Worm (Caenorhabditis elegans) whole organism, L3 larva: ENCODE data around the gene F14D2.19.

Source experiments
- ZK546.5 ChIP-seq: sonication (generic microtip); optimal IDR thresholded peaks from 2 replicates; lab custom pipeline; 2017; ENCODE audit warnings: missing biosample characterization, missing genetic modification characterization
- ama-1 ChIP-seq: fragments of 150-350 bp; optimal IDR thresholded peaks from 2 replicates; lab custom pipeline; 2018
- ceh-16 ChIP-seq: sonication (generic microtip); optimal IDR thresholded peaks from 2 replicates; lab custom pipeline; 2017; ENCODE audit warnings: missing biosample characterization, missing genetic modification characterization
- ceh-28 ChIP-seq: fragments of 150-350 bp; optimal IDR thresholded peaks from 2 replicates; lab custom pipeline; 2014; ENCODE audit warnings: missing biosample characterization, missing genetic modification reagents, missing genetic modification characterization
- ceh-82 ChIP-seq: fragments of 150-350 bp; optimal IDR thresholded peaks from 2 replicates; lab custom pipeline; 2014; ENCODE audit warnings: missing biosample characterization, missing genetic modification characterization
- ceh-9 ChIP-seq: sonication (generic microtip); optimal IDR thresholded peaks from 2 replicates; lab custom pipeline; 2018; ENCODE audit warnings: missing biosample characterization, missing genetic modification characterization
- daf-12 ChIP-seq: fragments of 150-350 bp; optimal IDR thresholded peaks from 2 replicates; lab custom pipeline; 2014; ENCODE audit warnings: missing biosample characterization, missing genetic modification reagents, missing genetic modification characterization
- egl-27 ChIP-seq: sonication (generic microtip); optimal IDR thresholded peaks from 4 replicates; lab custom pipeline; 2017; ENCODE audit warnings: missing biosample characterization, missing genetic modification reagents, missing genetic modification characterization
- egl-5 ChIP-seq: fragments of 150-350 bp; optimal IDR thresholded peaks from 2 replicates; lab custom pipeline; 2017; ENCODE audit warnings: missing biosample characterization, missing genetic modification reagents, missing genetic modification characterization, inconsistent platforms
- elt-1 ChIP-seq: fragments of 150-350 bp; optimal IDR thresholded peaks from 2 replicates; lab custom pipeline; 2014; ENCODE audit warnings: missing biosample characterization, missing genetic modification characterization
- elt-2 ChIP-seq: sonication (generic microtip); optimal IDR thresholded peaks from 2 replicates; lab custom pipeline; 2016; ENCODE audit warnings: missing genetic modification reagents, mild to moderate bottlenecking, missing genetic modification characterization, missing compliant biosample characterization
- elt-3 ChIP-seq, 3 experiments: fragments of 150-350 bp in 1 of 3; sonication (generic microtip) in 2 of 3; optimal IDR thresholded peaks; 2 replicates in 2 of 3; 4 replicates in 1 of 3; lab custom pipeline; 2014 to 2017; ENCODE audit warnings: missing biosample characterization in 3 of 3, missing genetic modification characterization in 3 of 3
- eor-1 ChIP-seq, 2 experiments: fragments of 150-350 bp; optimal IDR thresholded peaks; 2 replicates each; lab custom pipeline; 2014 to 2018; ENCODE audit warnings: missing biosample characterization in 2 of 2, missing genetic modification characterization in 2 of 2
- fkh-10 ChIP-seq: sonication (generic microtip); optimal IDR thresholded peaks from 2 replicates; lab custom pipeline; 2017; ENCODE audit warnings: missing biosample characterization, missing genetic modification reagents, missing genetic modification characterization
- hmg-11 ChIP-seq: sonication (generic microtip); optimal IDR thresholded peaks from 2 replicates; lab custom pipeline; 2016; ENCODE audit warnings: missing genetic modification characterization, missing compliant biosample characterization
- jun-1 ChIP-seq: fragments of 150-350 bp; optimal IDR thresholded peaks from 2 replicates; lab custom pipeline; 2014; ENCODE audit warnings: missing biosample characterization, missing genetic modification reagents, missing genetic modification characterization
- lin-39 ChIP-seq: fragments of 150-350 bp; optimal IDR thresholded peaks from 2 replicates; lab custom pipeline; 2018; ENCODE audit warnings: missing biosample characterization, missing genetic modification reagents, missing genetic modification characterization
- lsy-12 ChIP-seq: sonication (generic microtip); optimal IDR thresholded peaks from 2 replicates; lab custom pipeline; 2016; ENCODE audit warnings: mild to moderate bottlenecking, missing genetic modification characterization, missing compliant biosample characterization
- nfya-1 ChIP-seq: sonication (generic microtip); optimal IDR thresholded peaks from 2 replicates; lab custom pipeline; 2017; ENCODE audit warnings: missing genetic modification characterization, mild to moderate bottlenecking, missing compliant biosample characterization, antibody characterized with exemption, moderate library complexity; ENCODE audit not compliant: insufficient read depth
- nhr-12 ChIP-seq: fragments of 150-350 bp; optimal IDR thresholded peaks from 2 replicates; lab custom pipeline; 2014; ENCODE audit warnings: missing biosample characterization, missing genetic modification characterization
- nhr-237 ChIP-seq: fragments of 150-350 bp; optimal IDR thresholded peaks from 2 replicates; lab custom pipeline; 2014; ENCODE audit warnings: missing biosample characterization, missing genetic modification characterization
- nhr-28 ChIP-seq: fragments of 150-350 bp; optimal IDR thresholded peaks from 2 replicates; lab custom pipeline; 2014; ENCODE audit warnings: missing biosample characterization, missing genetic modification characterization
- nhr-67 ChIP-seq: fragments of 150-350 bp; optimal IDR thresholded peaks from 2 replicates; lab custom pipeline; 2014; ENCODE audit warnings: missing biosample characterization, missing genetic modification characterization
- nhr-76 ChIP-seq: fragments of 150-350 bp; sonication (generic microtip); optimal IDR thresholded peaks from 5 replicates; lab custom pipeline; 2014; ENCODE audit warnings: missing biosample characterization, missing genetic modification characterization
- pha-4 ChIP-seq: fragments of 150-350 bp; optimal IDR thresholded peaks from 2 replicates; lab custom pipeline; 2014; ENCODE audit warnings: missing biosample characterization, missing genetic modification reagents, missing genetic modification characterization
- sea-2 ChIP-seq: fragments of 150-350 bp; sonication (generic microtip); optimal IDR thresholded peaks from 4 replicates; lab custom pipeline; 2014; ENCODE audit warnings: missing biosample characterization, missing genetic modification reagents, missing genetic modification characterization
- skn-1 ChIP-seq: fragments of 150-350 bp; optimal IDR thresholded peaks from 2 replicates; lab custom pipeline; 2014; ENCODE audit warnings: missing biosample characterization, missing genetic modification characterization
- snpc-4 ChIP-seq: fragments of 150-350 bp; optimal IDR thresholded peaks from 2 replicates; lab custom pipeline; 2014; ENCODE audit warnings: missing biosample characterization, missing genetic modification characterization
- tbx-2 ChIP-seq: sonication (generic microtip); optimal IDR thresholded peaks from 2 replicates; lab custom pipeline; 2016; ENCODE audit warnings: mild to moderate bottlenecking, missing genetic modification characterization, missing compliant biosample characterization
- unc-39 ChIP-seq: sonication (generic microtip); optimal IDR thresholded peaks from 4 replicates; lab custom pipeline; 2017; ENCODE audit warnings: missing biosample characterization, missing genetic modification characterization
- unc-62 ChIP-seq: fragments of 150-350 bp; sonication (generic microtip); optimal IDR thresholded peaks from 4 replicates; lab custom pipeline; 2014; ENCODE audit warnings: missing biosample characterization, missing genetic modification reagents, missing genetic modification characterization
- zag-1 ChIP-seq: fragments of 150-350 bp; optimal IDR thresholded peaks from 2 replicates; lab custom pipeline; 2014; ENCODE audit warnings: missing biosample characterization, missing genetic modification characterization
- ztf-4 ChIP-seq: fragments of 150-350 bp; optimal IDR thresholded peaks from 2 replicates; lab custom pipeline; 2014; ENCODE audit warnings: missing biosample characterization, missing genetic modification characterization

Gene F14D2.19

DNA sequence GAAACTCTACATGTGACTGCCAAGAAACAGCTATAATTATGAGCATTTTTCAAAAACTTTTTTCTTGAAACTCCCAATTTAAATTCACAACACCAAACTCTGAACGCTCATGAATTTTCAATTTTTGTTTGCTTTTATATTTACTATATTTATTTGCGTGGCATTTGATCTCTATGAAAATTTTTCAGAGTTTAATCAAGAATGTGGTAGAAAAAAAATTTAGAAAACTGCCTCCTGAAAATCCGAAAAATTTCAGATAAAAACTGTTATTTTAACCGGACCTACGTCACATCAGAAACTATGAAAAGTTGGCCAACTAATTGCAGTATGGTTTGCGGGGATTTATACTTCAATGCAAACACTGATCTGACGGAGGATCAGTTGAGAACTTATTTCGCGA is 4.9 kb downstream of the F14D2.19 start, which contains the start of gene irld-27:
TSS of gene irld-27 (plus strand) at position 301 of the 400 bp plus-strand sequence.
- TF ChIP-seq nhr-28 (no peak), snpc-4 (no peak), jun-1 (tag; lab: Kevin White, UChicago) (no peak), fkh-10 (GFP tag; lab: Kevin White, UChicago) (no peak), ceh-28 (no peak), nfya-1 (tag; lab: Kevin White, UChicago) (no peak), lin-39 (tag; lab: Kevin White, UChicago) (no peak), zag-1 (tag; lab: Kevin White, UChicago) (no peak), elt-1 (no peak), ZK546.5 (tag; lab: Kevin White, UChicago) (no peak), nhr-76 (tag; lab: Kevin White, UChicago) (no peak), nhr-237 (tag; lab: Kevin White, UChicago) (no peak), skn-1 (tag; lab: Kevin White, UChicago) (no peak), eor-1 (tag; optimal IDR thresholded peaks at IDR 0.05; lab: Kevin White, UChicago) (no peak), elt-3 (tag; optimal IDR thresholded peaks at IDR 0.05; lab: Kevin White, UChicago) (no peak), unc-62 (GFP tag; lab: Kevin White, UChicago) (no peak)

ce11 chrII:3327104-3327503 is 9.8 kb downstream of the F14D2.19 start, which contains the start of gene Y46D2A.3:
Gene Y46D2A.3 (minus strand): TSS chrII:3327204.
- TF ChIP-seq lsy-12 (tag; lab: Kevin White, UChicago) (no peak), nhr-67 (tag; lab: Kevin White, UChicago) (no peak), unc-62 (GFP tag; lab: Kevin White, UChicago) (no peak), egl-27 (tag; lab: Kevin White, UChicago) (no peak), elt-1 (no peak), daf-12 (tag; lab: Kevin White, UChicago) (no peak), sea-2 (GFP tag; lab: Kevin White, UChicago) (no peak), unc-39 (tag; lab: Kevin White, UChicago) (no peak), lin-39 (tag; lab: Kevin White, UChicago) (no peak), nhr-237 (tag; lab: Kevin White, UChicago) (no peak), zag-1 (tag; lab: Kevin White, UChicago) (no peak), ztf-4 (no peak), ceh-9 (tag; lab: Kevin White, UChicago) (no peak), pha-4 (tag; lab: Kevin White, UChicago) (no peak), ama-1 (lab: Kevin White, UChicago) (no peak), ceh-82 (tag; lab: Kevin White, UChicago) (no peak), nhr-12 (tag; lab: Kevin White, UChicago) (no peak), hmg-11 (tag; lab: Kevin White, UChicago) (no peak)

DNA sequence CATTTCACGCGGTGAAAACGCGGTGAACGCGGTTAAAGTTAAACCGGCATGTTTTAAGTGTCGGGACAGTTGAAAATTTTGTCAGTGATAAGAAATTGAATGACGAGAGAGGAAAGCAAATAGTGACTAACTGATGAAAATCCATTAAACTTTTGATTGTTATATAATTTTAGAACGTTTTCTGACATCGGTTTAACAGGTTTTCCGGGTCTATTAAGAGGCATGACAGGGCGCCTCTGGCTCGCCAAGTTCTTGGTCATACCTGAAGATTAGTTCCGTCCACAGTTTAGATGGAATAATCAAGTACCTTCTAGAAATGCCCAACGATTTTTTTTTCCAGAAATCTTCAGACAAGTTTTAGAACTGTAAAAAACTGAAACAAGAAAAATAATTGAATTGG is 13.8 kb downstream of the F14D2.19 start, which contains the start of gene Y46D2A.2:
TSS of gene Y46D2A.2 (minus strand) at position 101 of the 400 bp plus-strand sequence.
- TF ChIP-seq hmg-11 (tag; lab: Kevin White, UChicago): no peak
- TF ChIP-seq sea-2 (GFP tag; lab: Kevin White, UChicago): no peak
- no peak for TF ChIP-seq jun-1 (tag; lab: Kevin White, UChicago)
- TF ChIP-seq fkh-10 (GFP tag; lab: Kevin White, UChicago): no peak
- TF ChIP-seq nhr-237 (tag; lab: Kevin White, UChicago): no peak
- peak; percentile 28 for TF ChIP-seq elt-2 (tag; lab: Kevin White, UChicago)
- no peak for TF ChIP-seq nfya-1 (tag; lab: Kevin White, UChicago)
- no peak for TF ChIP-seq egl-5

DNA sequence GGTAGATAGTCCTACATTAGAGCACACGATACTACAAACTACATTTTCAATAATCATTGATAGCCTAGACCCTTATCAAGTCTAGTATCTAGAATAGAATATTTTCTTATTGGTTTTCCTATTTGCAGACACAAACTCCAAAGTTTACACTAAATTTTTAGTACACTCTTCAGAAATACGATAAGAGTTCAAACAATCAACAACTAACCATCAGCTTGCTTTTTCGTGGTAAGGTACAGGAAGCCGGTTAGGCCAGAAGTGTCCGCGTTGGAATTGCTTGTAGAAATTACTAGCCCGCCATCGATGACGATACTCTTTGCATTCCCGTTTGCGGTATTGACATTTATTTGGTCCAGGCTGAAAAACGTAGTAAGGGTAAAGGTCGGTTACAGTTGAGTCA is 14.7 kb downstream of the F14D2.19 start, which contains the start of gene Y46D2A.1:
TSS of gene Y46D2A.1 (plus strand) at position 301 of the 400 bp plus-strand sequence.
- TF ChIP-seq elt-2 (tag; lab: Kevin White, UChicago) (peak; percentile 63), elt-3 (tag; optimal IDR thresholded peaks at IDR 0.05; lab: Kevin White, UChicago) (no peak)

DNA sequence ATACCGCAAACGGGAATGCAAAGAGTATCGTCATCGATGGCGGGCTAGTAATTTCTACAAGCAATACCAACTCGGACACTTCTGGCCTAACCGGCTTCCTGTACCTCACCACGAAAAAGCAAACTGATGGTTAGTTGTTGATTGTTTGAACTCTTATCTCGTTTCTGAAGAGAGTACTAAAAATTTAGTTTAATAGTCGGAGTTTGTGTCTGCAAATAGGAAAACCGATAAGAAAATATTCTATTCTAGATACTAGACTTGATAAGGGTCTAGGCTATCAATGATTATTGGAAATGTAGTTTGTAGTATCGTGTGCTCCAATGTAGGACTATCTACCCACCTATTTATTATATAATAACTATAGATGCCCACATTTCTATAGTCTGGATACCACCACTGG is 18.1 kb downstream of the F14D2.19 start:
- no peak for TF ChIP-seq jun-1 (tag; lab: Kevin White, UChicago)
- TF ChIP-seq tbx-2 (tag; lab: Kevin White, UChicago): no peak
- peak; percentile 91 for TF ChIP-seq elt-2 (tag; lab: Kevin White, UChicago)
- TF ChIP-seq nfya-1 (tag; lab: Kevin White, UChicago): no peak
- TF ChIP-seq ceh-16 (tag; lab: Kevin White, UChicago): no peak
